Fruit fly (Drosophila melanogaster) whole organism, embryonic: ENCODE results near the gene CG14657.

ENCODE experiments used
- Antp ChIP-seq: fragments of 200-800 bp; sonication (Bioruptor generic); optimal IDR thresholded peaks from 3 replicates; lab custom pipeline; 2016; ENCODE audit warnings: missing biosample characterization, missing genetic modification characterization
- Atf3 ChIP-seq: fragments of 200-800 bp; sonication (Bioruptor generic); optimal IDR thresholded peaks from 3 replicates; lab custom pipeline; 2016; ENCODE audit warnings: missing biosample characterization, missing genetic modification characterization
- CG10147 ChIP-seq: fragments of 200-800 bp; sonication (Bioruptor generic); optimal IDR thresholded peaks from 2 replicates; lab custom pipeline; 2019; ENCODE audit warnings: missing biosample characterization, mild to moderate bottlenecking, missing genetic modification characterization, moderate library complexity
- CG1024 ChIP-seq: fragments of 200-800 bp; sonication (Bioruptor generic); IDR thresholded peaks from 2 replicates; pipeline ENCODE4 v1.3.6; 2022; ENCODE audit warnings: missing biosample characterization, missing genetic modification characterization
- CG10543 ChIP-seq: fragments of 200-800 bp; sonication (Bioruptor generic); optimal IDR thresholded peaks from 3 replicates; lab custom pipeline; 2017; ENCODE audit warnings: missing biosample characterization, mild to moderate bottlenecking, missing genetic modification characterization, moderate library complexity
- CG12391 ChIP-seq: fragments of 200-800 bp; sonication (Bioruptor generic); optimal IDR thresholded peaks from 3 replicates; lab custom pipeline; 2018; ENCODE audit warnings: missing biosample characterization, mild to moderate bottlenecking, missing genetic modification characterization, moderate library complexity
- CG13296 ChIP-seq: fragments of 200-800 bp; sonication (Bioruptor generic); optimal IDR thresholded peaks from 3 replicates; lab custom pipeline; 2018; ENCODE audit warnings: missing biosample characterization, mild to moderate bottlenecking, missing genetic modification characterization
- CG13775 ChIP-seq: fragments of 200-800 bp; sonication (Bioruptor generic); optimal IDR thresholded peaks from 3 replicates; lab custom pipeline; 2017; ENCODE audit warnings: missing biosample characterization, mild to moderate bottlenecking, missing genetic modification characterization
- CG15479 ChIP-seq: fragments of 200-800 bp; sonication (Bioruptor generic); optimal IDR thresholded peaks from 3 replicates; lab custom pipeline; 2019; ENCODE audit warnings: missing biosample characterization, mild to moderate bottlenecking, missing genetic modification characterization, moderate library complexity
- CG15696 ChIP-seq: fragments of 200-800 bp; sonication (Bioruptor generic); optimal IDR thresholded peaks from 2 replicates; lab custom pipeline; 2019; ENCODE audit warnings: missing biosample characterization, mild to moderate bottlenecking, missing genetic modification characterization, moderate library complexity
- CG17361 ChIP-seq: fragments of 200-800 bp; sonication (Bioruptor generic); IDR thresholded peaks from 3 replicates; pipeline ENCODE4 v1.3.6; 2022; ENCODE audit warnings: missing biosample characterization, missing genetic modification characterization
- CG18764 ChIP-seq: fragments of 200-800 bp; sonication (Bioruptor generic); optimal IDR thresholded peaks from 3 replicates; lab custom pipeline; 2016; ENCODE audit warnings: missing biosample characterization, missing genetic modification characterization
- CG2712 ChIP-seq: fragments of 200-800 bp; optimal IDR thresholded peaks from 3 replicates; lab custom pipeline; 2019; ENCODE audit warnings: missing biosample characterization, mild to moderate bottlenecking, missing genetic modification characterization, moderate library complexity
- CG30403 ChIP-seq: fragments of 200-800 bp; sonication (Bioruptor generic); optimal IDR thresholded peaks from 3 replicates; lab custom pipeline; 2016; ENCODE audit warnings: missing biosample characterization, missing genetic modification characterization
- CG33557 ChIP-seq: fragments of 200-800 bp; sonication (Bioruptor generic); optimal IDR thresholded peaks from 2 replicates; lab custom pipeline; 2019; ENCODE audit warnings: missing biosample characterization, mild to moderate bottlenecking, missing genetic modification characterization, moderate library complexity
- CG4282 ChIP-seq: fragments of 200-800 bp; sonication (Bioruptor generic); optimal IDR thresholded peaks from 2 replicates; lab custom pipeline; 2016; ENCODE audit warnings: missing biosample characterization, missing genetic modification characterization
- CG4617 ChIP-seq: fragments of 200-800 bp; sonication (Bioruptor generic); optimal IDR thresholded peaks from 3 replicates; lab custom pipeline; 2016; ENCODE audit warnings: missing biosample characterization, missing genetic modification characterization, borderline replicate concordance
- CG4820 ChIP-seq: fragments of 200-800 bp; sonication (Bioruptor generic); optimal IDR thresholded peaks from 3 replicates; lab custom pipeline; 2016; ENCODE audit warnings: missing biosample characterization, missing genetic modification characterization
- CG6791 ChIP-seq: fragments of 200-800 bp; sonication (Bioruptor generic); IDR thresholded peaks from 3 replicates; pipeline ENCODE4 v1.3.6; 2022; ENCODE audit warnings: missing biosample characterization, missing genetic modification characterization; ENCODE audit not compliant: partially characterized antibody
- CG7372 ChIP-seq: fragments of 200-800 bp; sonication (Bioruptor generic); IDR thresholded peaks from 2 replicates; pipeline ENCODE4 v1.3.6; 2022; ENCODE audit warnings: missing biosample characterization, missing genetic modification characterization
- CG7556 ChIP-seq: fragments of 200-800 bp; sonication (Bioruptor generic); optimal IDR thresholded peaks from 2 replicates; lab custom pipeline; 2017; ENCODE audit warnings: missing biosample characterization, mild to moderate bottlenecking, missing genetic modification characterization
- CG9817 ChIP-seq: fragments of 200-800 bp; sonication (Bioruptor generic); optimal IDR thresholded peaks from 2 replicates; lab custom pipeline; 2018; ENCODE audit warnings: missing biosample characterization, mild to moderate bottlenecking, missing genetic modification characterization, moderate library complexity
- Dad ChIP-seq: fragments of 200-800 bp; sonication (Bioruptor generic); optimal IDR thresholded peaks from 3 replicates; lab custom pipeline; 2016; ENCODE audit warnings: missing biosample characterization, missing genetic modification characterization
- Dfd ChIP-seq, 2 experiments: fragments of >200 bp; optimal IDR thresholded peaks; 2 replicates each; lab custom pipeline; 2017; ENCODE audit warnings: missing biosample characterization in 2 of 2, missing genetic modification characterization in 2 of 2
- Drgx ChIP-seq: fragments of 200-800 bp; sonication (Bioruptor generic); IDR thresholded peaks from 2 replicates; pipeline ENCODE4 v1.3.6; 2022; ENCODE audit warnings: missing biosample characterization, missing genetic modification characterization
- Eip74EF ChIP-seq, 2 experiments: fragments of 200-800 bp in 1 of 2; fragments of >200 bp in 1 of 2; sonication (Bioruptor generic) in 1 of 2; optimal IDR thresholded peaks; 2 replicates each; lab custom pipeline; 2017 to 2019; ENCODE audit warnings: missing biosample characterization in 2 of 2, missing genetic modification characterization in 2 of 2, mild to moderate bottlenecking in 1 of 2, moderate library complexity in 1 of 2
- Gug ChIP-seq: fragments of 200-800 bp; sonication (Bioruptor generic); IDR thresholded peaks from 4 replicates; pipeline ENCODE4 v1.3.6; 2022; ENCODE audit warnings: missing biosample characterization, missing genetic modification characterization
- Hr39 ChIP-seq: fragments of >200 bp; optimal IDR thresholded peaks from 2 replicates; lab custom pipeline; 2017
- NfI ChIP-seq: fragments of 200-800 bp; sonication (Bioruptor generic); optimal IDR thresholded peaks from 3 replicates; lab custom pipeline; 2018; ENCODE audit warnings: missing biosample characterization, mild to moderate bottlenecking, missing genetic modification characterization, moderate library complexity
- Sin3A ChIP-seq: fragments of >200 bp; optimal IDR thresholded peaks from 2 replicates; lab custom pipeline; 2018
- ase ChIP-seq: fragments of 200-800 bp; sonication (Bioruptor generic); IDR thresholded peaks from 3 replicates; pipeline ENCODE4 v1.3.6; 2022; ENCODE audit warnings: missing biosample characterization, missing genetic modification characterization
- ash1 ChIP-seq: fragments of 200-800 bp; sonication (Bioruptor generic); optimal IDR thresholded peaks from 2 replicates; lab custom pipeline; 2018; ENCODE audit warnings: missing biosample characterization, mild to moderate bottlenecking, missing genetic modification characterization
- ato ChIP-seq: fragments of 200-800 bp; sonication (Bioruptor generic); IDR thresholded peaks from 2 replicates; pipeline ENCODE4 v1.3.6; 2022; ENCODE audit warnings: missing biosample characterization, missing genetic modification characterization; ENCODE audit not compliant: partially characterized antibody
- cato ChIP-seq: fragments of 200-800 bp; sonication (Bioruptor generic); optimal IDR thresholded peaks from 2 replicates; lab custom pipeline; 2016; ENCODE audit warnings: missing biosample characterization, missing genetic modification characterization, borderline replicate concordance
- chm ChIP-seq: fragments of 200-800 bp; sonication (Bioruptor generic); IDR thresholded peaks from 2 replicates; pipeline ENCODE4 v1.3.6; 2022; ENCODE audit warnings: missing biosample characterization, missing genetic modification characterization
- da ChIP-seq: fragments of 200-800 bp; sonication (Bioruptor generic); optimal IDR thresholded peaks from 2 replicates; lab custom pipeline; 2016; ENCODE audit warnings: missing biosample characterization, missing genetic modification characterization
- ewg ChIP-seq: fragments of 200-800 bp; sonication (Bioruptor generic); optimal IDR thresholded peaks from 3 replicates; lab custom pipeline; 2017; ENCODE audit warnings: mild to moderate bottlenecking, missing biosample characterization, missing genetic modification reagents, missing genetic modification characterization
- gcm ChIP-seq: fragments of 200-800 bp; sonication (Bioruptor generic); optimal IDR thresholded peaks from 2 replicates; lab custom pipeline; 2019; ENCODE audit warnings: missing biosample characterization, mild to moderate bottlenecking, missing genetic modification characterization, moderate library complexity
- hth ChIP-seq: fragments of >200 bp; optimal IDR thresholded peaks from 2 replicates; lab custom pipeline; 2017; ENCODE audit warnings: inconsistent platforms
- knrl ChIP-seq: fragments of 200-800 bp; sonication (Bioruptor generic); IDR thresholded peaks from 3 replicates; pipeline ENCODE4 v1.3.6; 2022; ENCODE audit warnings: missing biosample characterization, missing genetic modification characterization; ENCODE audit not compliant: partially characterized antibody
- mam ChIP-seq: fragments of 200-800 bp; sonication (Bioruptor generic); optimal IDR thresholded peaks from 3 replicates; lab custom pipeline; 2016; ENCODE audit warnings: missing biosample characterization, missing genetic modification characterization
- nau ChIP-seq: fragments of 200-800 bp; sonication (Bioruptor generic); optimal IDR thresholded peaks from 3 replicates; lab custom pipeline; 2017; ENCODE audit warnings: missing biosample characterization, mild to moderate bottlenecking, missing genetic modification characterization, missing genetic modification reagents
- phol ChIP-seq: fragments of 200-800 bp; sonication (Bioruptor generic); optimal IDR thresholded peaks from 3 replicates; lab custom pipeline; 2018; ENCODE audit warnings: missing biosample characterization, mild to moderate bottlenecking, missing genetic modification characterization, moderate library complexity
- row ChIP-seq: fragments of 200-800 bp; sonication (Bioruptor generic); IDR thresholded peaks from 3 replicates; pipeline ENCODE4 v1.3.6; 2022; ENCODE audit warnings: missing biosample characterization, missing genetic modification characterization
- sim ChIP-seq: fragments of 200-800 bp; sonication (Bioruptor generic); IDR thresholded peaks from 2 replicates; pipeline ENCODE4 v1.3.6; 2022; ENCODE audit warnings: missing biosample characterization, missing genetic modification characterization
- sr ChIP-seq: fragments of 200-800 bp; sonication (Bioruptor generic); IDR thresholded peaks from 3 replicates; pipeline ENCODE4 v1.3.6; 2022; ENCODE audit warnings: missing biosample characterization, missing genetic modification characterization
- usp ChIP-seq: fragments of >200 bp; optimal IDR thresholded peaks from 2 replicates; lab custom pipeline; 2017; ENCODE audit warnings: missing biosample characterization, missing genetic modification characterization
- vnd ChIP-seq: fragments of 200-800 bp; sonication (Bioruptor generic); IDR thresholded peaks from 3 replicates; pipeline ENCODE4 v1.3.6; 2022; ENCODE audit warnings: missing biosample characterization, missing genetic modification characterization; ENCODE audit not compliant: partially characterized antibody
- z ChIP-seq: fragments of 200-800 bp; sonication (Bioruptor generic); IDR thresholded peaks from 3 replicates; pipeline ENCODE4 v1.3.6; 2022; ENCODE audit warnings: missing biosample characterization, missing genetic modification characterization
- zfh1 ChIP-seq: fragments of 200-800 bp; sonication (Bioruptor generic); IDR thresholded peaks from 3 replicates; pipeline ENCODE4 v1.3.6; 2022; ENCODE audit warnings: missing biosample characterization, missing genetic modification characterization
- zfh2 ChIP-seq: fragments of 200-800 bp; sonication (Bioruptor generic); optimal IDR thresholded peaks from 2 replicates; lab custom pipeline; 2016; ENCODE audit warnings: missing biosample characterization, missing genetic modification characterization

CG14657 gene

DNA sequence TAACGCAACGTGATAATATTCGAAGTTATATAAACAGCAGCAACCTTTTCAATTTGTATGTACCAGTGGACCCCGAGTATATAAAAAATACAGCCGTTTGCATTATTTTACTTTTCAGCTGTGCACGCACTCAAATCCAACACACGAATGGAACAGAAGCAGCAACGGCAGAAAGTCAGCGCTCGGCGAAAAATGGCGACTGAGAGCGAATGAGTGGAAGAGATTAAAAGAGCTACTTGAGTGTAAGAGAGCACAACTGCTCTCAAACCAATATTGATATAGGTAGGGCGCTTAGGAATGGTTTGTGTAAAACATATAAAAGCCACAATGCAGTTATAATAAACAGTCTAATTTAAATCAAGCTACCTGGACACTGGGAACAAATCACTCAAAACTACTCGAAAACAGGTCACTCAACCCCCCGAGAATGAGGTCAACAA lies 14.9 kb downstream of the CG14657 start (continued):
- TF ChIP-seq da (GFP tag; lab: Kevin White, UChicago) (no peak), Drgx (peak; percentile 10; the same call in 1 of the 2 replicates), Atf3 (GFP tag; lab: Kevin White, UChicago) (no peak), ash1 (peak; percentile 25), phol (tag; lab: Kevin White, UChicago) (peak; percentile 35), Dad (no peak), Gug (no peak), CG13296 (GFP tag; lab: Kevin White, UChicago) (peak; percentile 83), CG9817 (no peak), CG13775 (no peak), CG4282 (peak; percentile 77), knrl (GFP tag; lab: Robert Waterston, UW) (no peak), CG7372 (GFP tag; lab: Robert Waterston, UW) (no peak), CG10147 (GFP tag; lab: Kevin White, UChicago) (peak; percentile 10), NfI (no peak), usp (GFP tag; lab: Kevin White, UChicago) (no peak), Hr39 (no peak), CG17361 (GFP tag; lab: Robert Waterston, UW) (0 out of 3 replicates have a peak, but pooled peaks have one; percentile 27), CG2712 (tag; lab: Kevin White, UChicago) (peak; percentile 27), Antp (GFP tag; lab: Kevin White, UChicago) (peak; percentile 7), CG7556 (GFP tag; lab: Kevin White, UChicago) (peak; percentile 55), z (GFP tag; lab: Robert Waterston, UW) (peak; percentile 98), CG12391 (tag; lab: Kevin White, UChicago) (peak; percentile 2), hth (no peak), zfh2 (GFP tag; lab: Kevin White, UChicago) (no peak), CG6791 (no peak), cato (GFP tag; lab: Kevin White, UChicago) (no peak), CG33557 (GFP tag; lab: Kevin White, UChicago) (peak; percentile 68), sr (GFP tag; lab: Robert Waterston, UW) (peak; percentile 38; the same call in 1 of the 3 replicates), ato (GFP tag; lab: Robert Waterston, UW) (no peak), CG15696 (tag; lab: Kevin White, UChicago) (peak; percentile 34), nau (GFP tag; lab: Kevin White, UChicago) (peak; percentile 91), mam (no peak), CG4820 (GFP tag; lab: Kevin White, UChicago) (peak; percentile 40), CG18764 (peak; percentile 57), Dfd (GFP tag; optimal IDR thresholded peaks at IDR 0.05; lab: Kevin White, UChicago) (no peak), gcm (peak; percentile 70), sim (GFP tag; lab: Robert Waterston, UW) (peak; percentile 68; the same call in 1 of the 2 replicates), ase (GFP tag; lab: Robert Waterston, UW) (peak; percentile 14; the same call in 1 of the 3 replicates), CG30403 (peak; percentile 6), ewg (GFP tag; lab: Kevin White, UChicago) (peak; percentile 42), zfh1 (GFP tag; lab: Robert Waterston, UW) (peak; percentile 41; the same call in 1 of the 3 replicates), Sin3A (lab: Kevin White, UChicago) (no peak), chm (GFP tag; lab: Robert Waterston, UW) (peak; percentile 80), vnd (GFP tag; lab: Robert Waterston, UW) (no peak), row (no peak; the same call in 2 of the 3 replicates), CG10543 (GFP tag; lab: Kevin White, UChicago) (peak; percentile 73), CG15479 (GFP tag; lab: Kevin White, UChicago) (no peak), Eip74EF (GFP tag; optimal IDR thresholded peaks at IDR 0.05; lab: Kevin White, UChicago) (peak in 1 of 2 experiments; percentile 67), CG1024 (GFP tag; lab: Robert Waterston, UW) (peak; percentile 52; the same call in 1 of the 2 replicates), CG4617 (GFP tag; lab: Kevin White, UChicago) (no peak)
